Worm (Caenorhabditis elegans) whole organism, mixed stage, embryonic: ENCODE measurements around the gene syg-1.

Source experiments
- M03D4.4 ChIP-seq: sonication (generic microtip); optimal IDR thresholded peaks from 2 replicates; lab custom pipeline; 2017; ENCODE audit warnings: mild to moderate bottlenecking, missing genetic modification characterization, missing compliant biosample characterization
- elt-1 ChIP-seq: sonication (generic microtip); optimal IDR thresholded peaks from 2 replicates; lab custom pipeline; 2017; ENCODE audit warnings: missing genetic modification characterization, mild to moderate bottlenecking, missing compliant biosample characterization, antibody characterized with exemption, moderate library complexity, borderline replicate concordance; ENCODE audit not compliant: insufficient read depth
- lsy-2 ChIP-seq: fragments of 150-350 bp; optimal IDR thresholded peaks from 2 replicates; lab custom pipeline; 2014; ENCODE audit warnings: missing biosample characterization, missing genetic modification characterization
- mep-1 ChIP-seq: fragments of 150-350 bp; optimal IDR thresholded peaks from 2 replicates; lab custom pipeline; 2017; ENCODE audit warnings: missing biosample characterization, missing genetic modification reagents, missing genetic modification characterization, inconsistent platforms
- nhr-28 ChIP-seq: fragments of 150-350 bp; optimal IDR thresholded peaks from 2 replicates; lab custom pipeline; 2014; ENCODE audit warnings: missing biosample characterization, missing genetic modification characterization
- snpc-4 ChIP-seq: fragments of 150-350 bp; optimal IDR thresholded peaks from 2 replicates; lab custom pipeline; 2014; ENCODE audit warnings: missing biosample characterization, missing genetic modification characterization
- unc-39 ChIP-seq: fragments of 150-350 bp; optimal IDR thresholded peaks from 2 replicates; lab custom pipeline; 2014; ENCODE audit warnings: missing biosample characterization, missing genetic modification characterization
- unc-62 ChIP-seq: fragments of 150-350 bp; optimal IDR thresholded peaks from 2 replicates; lab custom pipeline; 2014; ENCODE audit warnings: missing biosample characterization, missing genetic modification reagents, missing genetic modification characterization

DNA sequence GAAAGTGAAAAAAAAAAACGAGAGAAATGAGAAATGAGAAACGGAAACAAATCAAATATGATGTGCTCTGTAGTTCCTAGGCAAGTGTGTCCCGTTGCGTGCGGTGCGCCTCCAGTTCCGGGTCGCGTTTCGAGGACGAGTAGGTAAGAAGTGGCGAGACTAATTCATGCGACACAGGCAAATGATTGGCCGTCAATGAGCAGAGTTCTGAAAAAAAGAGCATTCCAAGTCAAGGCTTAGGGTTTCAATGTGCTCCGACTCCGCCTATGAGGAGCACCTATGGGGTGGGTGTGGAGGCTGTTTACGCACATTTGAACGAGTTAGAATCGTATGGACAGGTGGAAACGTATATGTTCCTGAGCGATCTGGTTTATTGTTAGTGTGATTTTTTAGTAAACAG lies 28.2 kb upstream of the syg-1 start:
- TF ChIP-seq M03D4.4 (tag; lab: Kevin White, UChicago), result no peak
- no peak for TF ChIP-seq elt-1 (tag; lab: Kevin White, UChicago)
- TF ChIP-seq nhr-28, result no peak
- TF ChIP-seq unc-62 (GFP tag; lab: Kevin White, UChicago), result no peak
- TF ChIP-seq mep-1 (tag; lab: Kevin White, UChicago), result no peak
- TF ChIP-seq lsy-2 (tag; lab: Kevin White, UChicago), result no peak
- no peak for TF ChIP-seq snpc-4 (tag; lab: Kevin White, UChicago)
- TF ChIP-seq unc-39, result no peak
